Fruit fly (Drosophila melanogaster) S2 (cell line): ENCODE results near the gene Hsc70-3.

ENCODE experiments used
- CG8478 ChIP-seq: fragments of >200 bp; optimal IDR thresholded peaks from 2 replicates; lab custom pipeline; 2018
- CTCF ChIP-seq, 2 experiments: fragments of >200 bp; optimal IDR thresholded peaks; 2 replicates each; lab custom pipeline; 2018

dm6 chrX:11816434-11816948, 9.6 kb upstream of the Hsc70-3 start, which contains the start of the genes CG1578 and rudhira:
- TF ChIP-seq CG8478, result no peak
- no peak for TF ChIP-seq CTCF (optimal IDR thresholded peaks at IDR 0.05; lab: Kevin White, UChicago)
